Fruit fly (Drosophila melanogaster) whole organism: ENCODE measurements around the gene Mst89B.

Source experiments
- CG8478 ChIP-seq: fragments of >200 bp; optimal IDR thresholded peaks from 2 replicates; lab custom pipeline; 2018; ENCODE audit warnings: inconsistent platforms
- Dll ChIP-seq: fragments of >200 bp; optimal IDR thresholded peaks from 2 replicates; lab custom pipeline; 2017
- EcR ChIP-seq, 2 experiments: fragments of >200 bp; optimal IDR thresholded peaks; 2 replicates each; lab custom pipeline; 2017; ENCODE audit warnings: missing biosample characterization in 2 of 2, missing genetic modification characterization in 2 of 2, missing genetic modification reagents in 2 of 2
- pan ChIP-seq: fragments of >200 bp; optimal IDR thresholded peaks from 2 replicates; lab custom pipeline; 2017
- psq ChIP-seq: fragments of >200 bp; optimal IDR thresholded peaks from 2 replicates; lab custom pipeline; 2017
- usp ChIP-seq: fragments of >200 bp; optimal IDR thresholded peaks from 2 replicates; lab custom pipeline; 2017; ENCODE audit warnings: missing biosample characterization, missing genetic modification characterization, mixed read lengths

- TF ChIP-seq usp (GFP tag; lab: Kevin White, UChicago) = no peak
- no peak for TF ChIP-seq pan (lab: Kevin White, UChicago)
- no peak for TF ChIP-seq Dll (lab: Kevin White, UChicago)
- TF ChIP-seq EcR (GFP tag; optimal IDR thresholded peaks at IDR 0.05; lab: Kevin White, UChicago) = no peak
- TF ChIP-seq psq = no peak
- TF ChIP-seq CG8478 = no peak
These were observed 49.4 kb upstream of the Mst89B start for dm6 chr3R:16217368-16217767.
